Worm (Caenorhabditis elegans) whole organism, L2 larva: ENCODE results near the gene T19H12.2.

Source experiments
- ZK546.5 ChIP-seq: sonication (generic microtip); optimal IDR thresholded peaks from 2 replicates; lab custom pipeline; 2017; ENCODE audit warnings: missing biosample characterization, missing genetic modification characterization
- blmp-1 ChIP-seq: sonication (generic microtip); optimal IDR thresholded peaks from 2 replicates; lab custom pipeline; 2017; ENCODE audit warnings: missing genetic modification characterization, mild to moderate bottlenecking, missing compliant biosample characterization, antibody characterized with exemption, moderate library complexity; ENCODE audit not compliant: insufficient read depth
- lsy-2 ChIP-seq, 2 experiments: fragments of 150-350 bp in 1 of 2; sonication (generic microtip) in 1 of 2; optimal IDR thresholded peaks; 2 replicates each; lab custom pipeline; 2014 to 2017; ENCODE audit warnings: missing biosample characterization in 2 of 2, missing genetic modification characterization in 2 of 2
- mdl-1 ChIP-seq, 2 experiments: fragments of 150-350 bp in 1 of 2; sonication (generic microtip) in 1 of 2; optimal IDR thresholded peaks; 2 replicates each; lab custom pipeline; 2017; ENCODE audit warnings: missing biosample characterization in 2 of 2, missing genetic modification characterization in 2 of 2
- nhr-11 ChIP-seq: fragments of 150-350 bp; optimal IDR thresholded peaks from 2 replicates; lab custom pipeline; 2014; ENCODE audit warnings: missing biosample characterization, missing genetic modification characterization
- nhr-237 ChIP-seq: fragments of 150-350 bp; optimal IDR thresholded peaks from 2 replicates; lab custom pipeline; 2014; ENCODE audit warnings: missing biosample characterization, missing genetic modification characterization
- nhr-25 ChIP-seq: fragments of 150-350 bp; sonication (generic microtip); optimal IDR thresholded peaks from 3 replicates; lab custom pipeline; 2014; ENCODE audit warnings: missing biosample characterization, missing genetic modification characterization
- nhr-77 ChIP-seq: fragments of 150-350 bp; optimal IDR thresholded peaks from 2 replicates; lab custom pipeline; 2014; ENCODE audit warnings: missing biosample characterization, missing genetic modification characterization
- snpc-4 ChIP-seq: fragments of 150-350 bp; optimal IDR thresholded peaks from 2 replicates; lab custom pipeline; 2014; ENCODE audit warnings: missing biosample characterization, missing genetic modification characterization
- unc-62 ChIP-seq: fragments of 150-350 bp; optimal IDR thresholded peaks from 2 replicates; lab custom pipeline; 2014; ENCODE audit warnings: missing biosample characterization, missing genetic modification reagents, missing genetic modification characterization
- ztf-4 ChIP-seq: fragments of 150-350 bp; optimal IDR thresholded peaks from 2 replicates; lab custom pipeline; 2014; ENCODE audit warnings: missing biosample characterization, missing genetic modification characterization

- TF ChIP-seq nhr-11 (tag; lab: Kevin White, UChicago) (no peak), lsy-2 (tag; optimal IDR thresholded peaks at IDR 0.05; lab: Kevin White, UChicago) (no peak), snpc-4 (tag; lab: Kevin White, UChicago) (no peak), ztf-4 (tag; lab: Kevin White, UChicago) (no peak), nhr-77 (no peak), blmp-1 (no peak), nhr-237 (tag; lab: Kevin White, UChicago) (no peak), unc-62 (GFP tag; lab: Kevin White, UChicago) (no peak), nhr-25 (tag; lab: Kevin White, UChicago) (no peak), ZK546.5 (tag; lab: Kevin White, UChicago) (no peak), mdl-1 (tag; optimal IDR thresholded peaks at IDR 0.05; lab: Kevin White, UChicago) (no peak)
Measured at ce11 chrV:4842544-4842943, 47.7 kb upstream of the T19H12.2 start, which contains the start of the genes cwp-2 and cwp-3.
